1 worm cellular context compared by ENCODE assay signal in the genomic region with DNA sequence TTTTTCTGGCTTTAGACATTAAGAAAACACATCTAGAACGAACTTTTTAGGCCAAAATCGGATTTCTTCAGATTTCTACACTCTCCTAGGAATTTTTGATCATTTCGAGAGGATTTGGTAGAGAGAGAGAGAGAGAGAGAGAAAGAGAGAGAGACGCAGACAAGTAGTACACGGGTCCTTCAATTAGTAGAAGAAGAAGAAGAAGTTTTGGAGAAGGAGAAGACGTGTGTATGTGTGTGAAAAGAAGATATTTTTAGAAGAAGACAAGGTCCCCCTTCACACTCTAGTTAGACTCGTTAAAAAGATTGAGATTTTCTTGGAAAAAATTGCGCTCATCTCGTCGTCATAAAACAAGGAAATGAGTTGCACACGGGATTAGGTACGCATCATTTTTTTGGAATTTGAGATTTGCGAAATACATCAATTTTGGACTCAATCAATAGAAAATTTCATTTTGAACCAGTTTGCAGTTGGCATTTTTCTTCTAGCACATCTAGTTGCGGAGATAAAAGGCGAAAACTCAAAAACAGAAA.
A peak's percentile ranks its signal among the peaks of the same experiment; 100 is the strongest.
TF ChIP-seq lines count a peak whose summit lies in the region.

No protein-coding gene starts in this region.

TF ChIP-seq in whole organism, L1 larva, 84 proteins besides CTCF, POLR2A, EP300 and RAD21 (continued from another document):
- TF ChIP-seq irx-1 (tag; optimal IDR thresholded peaks at IDR 0.05; lab: Kevin White, UChicago) = no peak
- TF ChIP-seq elt-3 (tag; optimal IDR thresholded peaks at IDR 0.05; lab: Kevin White, UChicago) = no peak
- TF ChIP-seq lin-14 (GFP tag; optimal IDR thresholded peaks at IDR 0.05; lab: Kevin White, UChicago) = peak; percentile 66
- no peak for TF ChIP-seq F16B12.6 (tag; optimal IDR thresholded peaks at IDR 0.05; lab: Kevin White, UChicago)
- no peak for TF ChIP-seq zag-1 (tag; optimal IDR thresholded peaks at IDR 0.05; lab: Kevin White, UChicago)
- TF ChIP-seq mep-1 (tag; optimal IDR thresholded peaks at IDR 0.05; lab: Kevin White, UChicago) = no peak
- no peak for TF ChIP-seq C04F5.9 (tag; optimal IDR thresholded peaks at IDR 0.05; lab: Kevin White, UChicago)
- TF ChIP-seq lin-35 (GFP tag; optimal IDR thresholded peaks at IDR 0.05; lab: Kevin White, UChicago) = no peak
- TF ChIP-seq lsy-2 (tag; optimal IDR thresholded peaks at IDR 0.05; lab: Kevin White, UChicago) = no peak
TF ChIP-seq in whole organism, L1 larva: peak in this region for 5.
